Worm (Caenorhabditis elegans) whole organism, L2 larva: Measurements from ENCODE around the gene K09C6.3.
"Not testable (repeated sequence)": the region's sequence is repeated elsewhere in the genome, so short reads cannot be mapped to it uniquely, and the experiment has no call there.

Experiments used
- F13H6.1 ChIP-seq: sonication (generic microtip); optimal IDR thresholded peaks from 2 replicates; lab custom pipeline; 2016; ENCODE audit warnings: missing genetic modification characterization, missing compliant biosample characterization
- elt-1 ChIP-seq: fragments of 150-350 bp; optimal IDR thresholded peaks from 2 replicates; lab custom pipeline; 2014; ENCODE audit warnings: missing biosample characterization, missing genetic modification characterization

DNA sequence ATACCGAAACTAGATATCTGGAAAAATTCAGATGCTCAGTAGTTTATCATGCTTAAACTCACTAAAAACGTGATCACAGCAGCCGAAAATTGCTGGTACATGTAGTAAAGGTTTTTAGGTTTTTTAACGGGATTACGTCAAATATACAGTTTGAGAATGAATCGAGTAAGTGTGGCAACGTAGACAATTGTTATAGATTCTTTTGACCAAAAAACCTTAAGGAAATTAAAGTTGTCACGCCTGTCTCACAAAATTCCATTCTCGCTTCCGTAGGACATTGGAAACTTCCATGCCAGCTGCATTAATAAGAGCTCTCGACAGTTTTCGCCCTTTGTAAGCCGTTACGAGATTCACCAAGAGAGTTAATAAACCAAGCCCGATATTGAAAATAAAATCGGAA lies 29.4 kb upstream of the K09C6.3 start, which contains the start of gene srx-31:
- TF ChIP-seq elt-1, F13H6.1: not testable (repeated sequence)
